Worm (Caenorhabditis elegans): Measurements from ENCODE around the gene glb-17.

Gene glb-17

ce11 chrX:9548890-9549289 lies 27.9 kb downstream of the glb-17 start (continued):
- no peak for TF ChIP-seq fkh-10 (GFP tag; optimal IDR thresholded peaks at IDR 0.05)
- TF ChIP-seq sptf-1 (tag; optimal IDR thresholded peaks at IDR 0.05), result no peak
- TF ChIP-seq aly-2 (tag; optimal IDR thresholded peaks at IDR 0.05), result no peak
- TF ChIP-seq lin-15B (tag; optimal IDR thresholded peaks at IDR 0.05), result no peak
- TF ChIP-seq nhr-47 (tag; optimal IDR thresholded peaks at IDR 0.05), result peak; percentile 29
- peak; percentile 31 for TF ChIP-seq rnt-1 (tag; optimal IDR thresholded peaks at IDR 0.05)
- no peak for TF ChIP-seq ceh-63 (GFP tag; optimal IDR thresholded peaks at IDR 0.05)
- no peak for TF ChIP-seq zip-4 (GFP tag; optimal IDR thresholded peaks at IDR 0.05)
- TF ChIP-seq isw-1 (GFP tag; IDR thresholded peaks at IDR 0.05), result no peak
- peak; percentile 65 for TF ChIP-seq elt-2 (tag; optimal IDR thresholded peaks at IDR 0.05)
- no peak for TF ChIP-seq ztf-11 (tag; optimal IDR thresholded peaks at IDR 0.05)
- TF ChIP-seq zag-1 (tag; optimal IDR thresholded peaks at IDR 0.05), result no peak
- TF ChIP-seq lir-3 (tag; optimal IDR thresholded peaks at IDR 0.05; ENCODE audit: poor library complexity), result no peak
- TF ChIP-seq C16A3.4 (tag; optimal IDR thresholded peaks at IDR 0.05), result no peak
- TF ChIP-seq F16B12.6 (tag; optimal IDR thresholded peaks at IDR 0.05), result no peak
- no peak for TF ChIP-seq tlp-1 (tag; optimal IDR thresholded peaks at IDR 0.05)
- TF ChIP-seq nhr-20 (tag; optimal IDR thresholded peaks at IDR 0.05), result peak; percentile 82
- TF ChIP-seq fkh-8 (tag; optimal IDR thresholded peaks at IDR 0.05), result no peak
- TF ChIP-seq sup-37 (GFP tag; optimal IDR thresholded peaks at IDR 0.05), result no peak
- peak; percentile 78 for TF ChIP-seq snu-23 (GFP tag; optimal IDR thresholded peaks at IDR 0.05)
- no peak for TF ChIP-seq ceh-88 (GFP tag; IDR thresholded peaks at IDR 0.05)
- TF ChIP-seq swsn-7 (tag; optimal IDR thresholded peaks at IDR 0.05), result no peak
- no peak for TF ChIP-seq nhr-11 (tag; optimal IDR thresholded peaks at IDR 0.05)
- no peak for TF ChIP-seq egl-27 (tag; optimal IDR thresholded peaks at IDR 0.05)
- TF ChIP-seq nhr-85 (tag), result peak; percentile 98
- TF ChIP-seq nhr-28 (tag; optimal IDR thresholded peaks at IDR 0.05), result no peak
- no peak for TF ChIP-seq ceh-82 (tag; optimal IDR thresholded peaks at IDR 0.05)
- no peak for TF ChIP-seq ets-5 (GFP tag; IDR thresholded peaks at IDR 0.05)
- no peak for TF ChIP-seq snpc-4 (tag; optimal IDR thresholded peaks at IDR 0.05)
- no peak for TF ChIP-seq unc-30 (tag; optimal IDR thresholded peaks at IDR 0.05)
- TF ChIP-seq unc-98 (GFP tag; IDR thresholded peaks at IDR 0.05), result no peak
- no peak for TF ChIP-seq ces-1 (GFP tag; optimal IDR thresholded peaks at IDR 0.05)
- TF ChIP-seq xbp-1 (tag; optimal IDR thresholded peaks at IDR 0.05), result peak; percentile 0
- TF ChIP-seq nhr-84 (tag; optimal IDR thresholded peaks at IDR 0.05), result no peak
- no peak for TF ChIP-seq unc-86 (tag; optimal IDR thresholded peaks at IDR 0.05)
- no peak for TF ChIP-seq nhr-237 (tag; optimal IDR thresholded peaks at IDR 0.05)
- TF ChIP-seq hlh-4 (tag; optimal IDR thresholded peaks at IDR 0.05), result no peak
- no peak for TF ChIP-seq fos-1 (tag; optimal IDR thresholded peaks at IDR 0.05)
- TF ChIP-seq elt-3 (tag; optimal IDR thresholded peaks at IDR 0.05), result peak in 2 of 6 experiments; percentile 77 to 91
- TF ChIP-seq nhr-19 (GFP tag; conservative IDR thresholded peaks at IDR 0.05), result peak; percentile 47
- TF ChIP-seq efl-1 (optimal IDR thresholded peaks at IDR 0.05), result no peak
- peak in 1 of 2 experiments; percentile 22 for TF ChIP-seq efl-1 (GFP tag; optimal IDR thresholded peaks at IDR 0.05 in 1 of 2)
- peak; percentile 73 for TF ChIP-seq nhr-90 (tag; optimal IDR thresholded peaks at IDR 0.05; ENCODE audit: poor library complexity)
- TF ChIP-seq dsc-1 (tag; optimal IDR thresholded peaks at IDR 0.05), result no peak
- TF ChIP-seq C04F5.9 (tag; optimal IDR thresholded peaks at IDR 0.05), result no peak
- TF ChIP-seq irx-1 (tag; optimal IDR thresholded peaks at IDR 0.05), result peak; percentile 43
- TF ChIP-seq alr-1 (tag; optimal IDR thresholded peaks at IDR 0.05; ENCODE audit: borderline replicate concordance), result no peak
- no peak for TF ChIP-seq fkh-4 (tag; optimal IDR thresholded peaks at IDR 0.05; ENCODE audit: borderline replicate concordance)
- no peak for TF ChIP-seq nhr-12 (tag; optimal IDR thresholded peaks at IDR 0.05)
- TF ChIP-seq vab-15 (tag; optimal IDR thresholded peaks at IDR 0.05), result peak; percentile 45
- peak; percentile 28; the same call in 1 of the 2 replicates for TF ChIP-seq grh-1 (GFP tag; IDR thresholded peaks at IDR 0.05)
- TF ChIP-seq lin-14 (GFP tag; optimal IDR thresholded peaks at IDR 0.05), result peak; percentile 90
- peak in 1 of 2 experiments; percentile 26 for TF ChIP-seq mdl-1 (tag; optimal IDR thresholded peaks at IDR 0.05)
- TF ChIP-seq lin-35 (GFP tag; optimal IDR thresholded peaks at IDR 0.05), result peak; percentile 11 to 54
